Fruit fly (Drosophila melanogaster) S2 (cell line): Measurements from ENCODE around the gene CG31370.
A peak's percentile ranks its signal among the peaks of the same experiment; 100 is the strongest.

Experiments used
- CG8478 ChIP-seq: fragments of >200 bp; optimal IDR thresholded peaks from 2 replicates; lab custom pipeline; 2018
- CTCF ChIP-seq, 2 experiments: fragments of >200 bp; optimal IDR thresholded peaks; 2 replicates each; lab custom pipeline; 2018

DNA sequence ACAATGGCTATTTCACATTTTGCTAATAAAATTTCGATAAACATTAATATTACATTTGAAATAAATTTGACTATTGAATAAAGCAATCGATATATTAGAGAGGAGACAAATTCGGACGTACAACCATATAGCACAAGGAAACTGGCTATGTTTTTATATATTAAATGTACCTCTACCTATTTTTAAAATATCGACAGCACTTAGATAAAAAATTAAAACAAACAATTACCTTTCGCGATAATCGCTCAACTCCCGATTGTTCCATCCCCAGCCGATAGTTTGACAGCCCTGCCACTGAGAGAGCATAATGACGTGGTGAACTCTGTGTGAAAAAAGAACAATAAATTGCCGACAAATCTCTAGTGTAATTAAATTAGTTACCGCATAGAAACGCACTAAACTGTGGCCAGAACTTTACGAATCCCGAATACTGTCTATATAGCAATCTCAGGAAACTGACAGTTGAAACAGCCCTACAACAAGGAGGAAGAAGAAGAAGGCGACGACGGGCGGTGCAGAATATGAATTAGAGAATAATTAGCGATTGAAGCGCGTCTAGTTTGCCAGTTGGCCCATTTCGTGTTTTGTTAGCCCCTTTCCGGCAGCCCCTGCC is 43.5 kb upstream of the CG31370 start, which contains the start of gene CG11857:
- TF ChIP-seq CG8478 (lab: Kevin White, UChicago) (no peak), CTCF (optimal IDR thresholded peaks at IDR 0.05; lab: Kevin White, UChicago) (peak; percentile 7 to 17)
